Worm (Caenorhabditis elegans) whole organism, early embryonic: ENCODE data around the gene ZK643.5.

Experiments
- B0310.2 ChIP-seq: sonication (generic microtip); optimal IDR thresholded peaks from 2 replicates; lab custom pipeline; 2016; ENCODE audit warnings: mild to moderate bottlenecking, missing genetic modification characterization, missing compliant biosample characterization
- F13C5.2 ChIP-seq: sonication (generic microtip); optimal IDR thresholded peaks from 2 replicates; lab custom pipeline; 2017; ENCODE audit warnings: mild to moderate bottlenecking, missing genetic modification characterization, inconsistent platforms, missing compliant biosample characterization
- aly-1 ChIP-seq: sonication (generic microtip); optimal IDR thresholded peaks from 2 replicates; lab custom pipeline; 2016; ENCODE audit warnings: missing genetic modification characterization, missing compliant biosample characterization
- ama-1 ChIP-seq: fragments of 150-350 bp; optimal IDR thresholded peaks from 2 replicates; lab custom pipeline; 2014
- ceh-13 ChIP-seq: fragments of 200-800 bp; sonication (Bioruptor generic); optimal IDR thresholded peaks from 2 replicates; lab custom pipeline; 2018; ENCODE audit warnings: mild to moderate bottlenecking, missing genetic modification characterization, missing compliant biosample characterization
- ceh-36 ChIP-seq: sonication (generic microtip); optimal IDR thresholded peaks from 2 replicates; lab custom pipeline; 2016; ENCODE audit warnings: missing genetic modification characterization, inconsistent platforms, missing compliant biosample characterization
- ets-7 ChIP-seq: sonication (generic microtip); optimal IDR thresholded peaks from 2 replicates; lab custom pipeline; 2016; ENCODE audit warnings: missing genotype, missing genetic modification characterization, missing compliant biosample characterization
- flt-1 ChIP-seq: fragments of 200-800 bp; sonication (Bioruptor generic); IDR thresholded peaks from 2 replicates; pipeline ENCODE4 v1.3.6; 2022; ENCODE audit warnings: missing genetic modification characterization, missing compliant biosample characterization
- hmbx-1 ChIP-seq: sonication (generic microtip); optimal IDR thresholded peaks from 2 replicates; lab custom pipeline; 2016; ENCODE audit warnings: mild to moderate bottlenecking, missing genetic modification characterization, missing compliant biosample characterization
- hmg-4 ChIP-seq: fragments of 200-800 bp; sonication (Bioruptor generic); optimal IDR thresholded peaks from 2 replicates; lab custom pipeline; 2018; ENCODE audit warnings: mild to moderate bottlenecking, missing genetic modification characterization, missing compliant biosample characterization
- hnd-1 ChIP-seq: sonication (generic microtip); optimal IDR thresholded peaks from 2 replicates; lab custom pipeline; 2016; ENCODE audit warnings: missing genetic modification characterization, missing compliant biosample characterization
- pes-1 ChIP-seq: fragments of 200-800 bp; sonication (Bioruptor generic); IDR thresholded peaks from 2 replicates; pipeline ENCODE4 v1.3.6; 2022; ENCODE audit warnings: missing genetic modification reagents, missing genetic modification characterization, missing compliant biosample characterization
- scrt-1 ChIP-seq: fragments of 200-800 bp; sonication (Bioruptor generic); IDR thresholded peaks from 2 replicates; pipeline ENCODE4 v1.3.6; 2022; ENCODE audit warnings: missing genetic modification characterization, missing compliant biosample characterization
- sea-1 ChIP-seq: fragments of 200-800 bp; sonication (Bioruptor generic); conservative IDR thresholded peaks from 2 replicates; pipeline ENCODE4 v1.3.6; 2022; ENCODE audit warnings: missing genetic modification characterization, missing compliant biosample characterization
- tbx-11 ChIP-seq: fragments of 200-800 bp; sonication (Bioruptor generic); IDR thresholded peaks from 2 replicates; pipeline ENCODE4 v1.3.6; 2022; ENCODE audit warnings: missing genetic modification characterization, missing compliant biosample characterization
- tbx-37 ChIP-seq: fragments of 200-800 bp; sonication (Bioruptor generic); conservative IDR thresholded peaks from 2 replicates; pipeline ENCODE4 v1.3.6; 2022; ENCODE audit warnings: missing genetic modification reagents, missing genetic modification characterization, missing compliant biosample characterization
- tra-4 ChIP-seq: sonication (generic microtip); optimal IDR thresholded peaks from 2 replicates; lab custom pipeline; 2017; ENCODE audit warnings: missing genetic modification characterization, missing compliant biosample characterization

ZK643.5 gene

ce11 chrIII:8974835-8975234 is 18.8 kb upstream of the ZK643.5 start:
- TF ChIP-seq tra-4 (tag; lab: Kevin White, UChicago) (no peak), pes-1 (GFP tag; lab: Robert Waterston, UW) (no peak), hmbx-1 (tag; lab: Kevin White, UChicago) (no peak), sea-1 (GFP tag; lab: Robert Waterston, UW) (no peak), ets-7 (tag; lab: Kevin White, UChicago) (no peak), aly-1 (tag; lab: Kevin White, UChicago) (no peak), tbx-37 (GFP tag; lab: Robert Waterston, UW) (no peak), hnd-1 (no peak), scrt-1 (no peak), ama-1 (no peak), B0310.2 (tag; lab: Kevin White, UChicago) (no peak), hmg-4 (GFP tag; lab: Kevin White, UChicago) (no peak), ceh-13 (GFP tag; lab: Kevin White, UChicago) (no peak), F13C5.2 (tag; lab: Kevin White, UChicago) (no peak), flt-1 (GFP tag; lab: Robert Waterston, UW) (no peak), tbx-11 (no peak), ceh-36 (tag; lab: Kevin White, UChicago) (no peak)

ce11 chrIII:8973826-8974225 is 17.8 kb upstream of the ZK643.5 start, which contains the start of gene R08D7.5:
Gene R08D7.5 (plus strand): TSS chrIII:8974126.
- TF ChIP-seq scrt-1 (no peak), hnd-1 (no peak), ceh-13 (GFP tag; lab: Kevin White, UChicago) (no peak), F13C5.2 (tag; lab: Kevin White, UChicago) (no peak), B0310.2 (tag; lab: Kevin White, UChicago) (no peak)

- no peak for TF ChIP-seq ets-7 (tag; lab: Kevin White, UChicago)
- no peak for TF ChIP-seq tbx-37 (GFP tag; lab: Robert Waterston, UW)
- TF ChIP-seq flt-1 (GFP tag; lab: Robert Waterston, UW): no peak
- TF ChIP-seq B0310.2 (tag; lab: Kevin White, UChicago): no peak
- no peak for TF ChIP-seq hnd-1
- no peak for TF ChIP-seq ceh-36 (tag; lab: Kevin White, UChicago)
- no peak for TF ChIP-seq pes-1 (GFP tag; lab: Robert Waterston, UW)
- TF ChIP-seq ceh-13 (GFP tag; lab: Kevin White, UChicago): no peak
- TF ChIP-seq tra-4 (tag; lab: Kevin White, UChicago): no peak
- TF ChIP-seq hmbx-1 (tag; lab: Kevin White, UChicago): no peak
- no peak for TF ChIP-seq aly-1 (tag; lab: Kevin White, UChicago)
- TF ChIP-seq sea-1 (GFP tag; lab: Robert Waterston, UW): no peak
Measured at ce11 chrIII:8973163-8973562, 17.2 kb upstream of the ZK643.5 start.

- TF ChIP-seq B0310.2 (tag; lab: Kevin White, UChicago): no peak
- no peak for TF ChIP-seq tbx-11
- peak; percentile 17 for TF ChIP-seq ceh-36 (tag; lab: Kevin White, UChicago)
- TF ChIP-seq hnd-1: peak; percentile 17
- no peak for TF ChIP-seq sea-1 (GFP tag; lab: Robert Waterston, UW)
- no peak for TF ChIP-seq scrt-1
- TF ChIP-seq pes-1 (GFP tag; lab: Robert Waterston, UW): peak; percentile 70
- no peak for TF ChIP-seq hmbx-1 (tag; lab: Kevin White, UChicago)
- TF ChIP-seq flt-1 (GFP tag; lab: Robert Waterston, UW): 0 out of 2 replicates have a peak, but pooled peaks have one; percentile 31
- TF ChIP-seq ama-1: no peak
- peak; percentile 84 for TF ChIP-seq F13C5.2 (tag; lab: Kevin White, UChicago)
- TF ChIP-seq tbx-37 (GFP tag; lab: Robert Waterston, UW): peak; percentile 61
- TF ChIP-seq ets-7 (tag; lab: Kevin White, UChicago): peak; percentile 13
Measured at ce11 chrIII:8971255-8972020, 15.4 kb upstream of the ZK643.5 start, which contains the start of the genes eif-3.D and R08D7.4. Gene eif-3.D (minus strand): TSS chrIII:8971578. Gene R08D7.4 (plus strand): TSS chrIII:8971892.

ce11 chrIII:8967639-8968038 is 11.6 kb upstream of the ZK643.5 start, which contains the start of the genes bud-13 and rpap-2:
Gene bud-13 (minus strand): TSS chrIII:8967727.
Gene rpap-2 (plus strand): TSS chrIII:8967967.
- no peak for TF ChIP-seq scrt-1
- peak; percentile 53; the same call in 1 of the 2 replicates for TF ChIP-seq tbx-37 (GFP tag; lab: Robert Waterston, UW)

- no peak for TF ChIP-seq tbx-37 (GFP tag; lab: Robert Waterston, UW)
- peak; percentile 16 for TF ChIP-seq aly-1 (tag; lab: Kevin White, UChicago)
Measured at ce11 chrIII:8964684-8965283, 8.8 kb upstream of the ZK643.5 start.

ce11 chrIII:8962475-8962874 is 6.5 kb upstream of the ZK643.5 start:
- TF ChIP-seq sea-1 (GFP tag; lab: Robert Waterston, UW) (no peak), F13C5.2 (tag; lab: Kevin White, UChicago) (no peak), hnd-1 (no peak), aly-1 (tag; lab: Kevin White, UChicago) (no peak), ama-1 (no peak), scrt-1 (no peak), tra-4 (tag; lab: Kevin White, UChicago) (no peak), ceh-36 (tag; lab: Kevin White, UChicago) (no peak), flt-1 (GFP tag; lab: Robert Waterston, UW) (no peak), B0310.2 (tag; lab: Kevin White, UChicago) (no peak), ceh-13 (GFP tag; lab: Kevin White, UChicago) (no peak), ets-7 (tag; lab: Kevin White, UChicago) (no peak), hmbx-1 (tag; lab: Kevin White, UChicago) (no peak), tbx-11 (no peak), tbx-37 (GFP tag; lab: Robert Waterston, UW) (no peak), pes-1 (GFP tag; lab: Robert Waterston, UW) (no peak)
